Worm (Caenorhabditis elegans) whole organism, L1 larva: ENCODE results near the gene sym-2.

Experiments
- aly-2 ChIP-seq: fragments of 150-350 bp; optimal IDR thresholded peaks from 2 replicates; lab custom pipeline; 2014; ENCODE audit warnings: missing biosample characterization, missing genetic modification characterization
- elt-2 ChIP-seq: sonication (generic microtip); optimal IDR thresholded peaks from 2 replicates; lab custom pipeline; 2016; ENCODE audit warnings: missing genetic modification characterization, mild to moderate bottlenecking, inconsistent platforms, missing compliant biosample characterization, missing genetic modification reagents
- elt-3 ChIP-seq, 6 experiments: fragments of 150-350 bp in 1 of 6; sonication (generic microtip); optimal IDR thresholded peaks; 2 replicates each; lab custom pipeline; 2017 to 2018; ENCODE audit warnings: missing biosample characterization in 6 of 6, missing genetic modification characterization in 6 of 6, inconsistent platforms in 1 of 6
- lin-15B ChIP-seq: fragments of 150-350 bp; sonication (generic microtip); optimal IDR thresholded peaks from 3 replicates; lab custom pipeline; 2014; ENCODE audit warnings: missing biosample characterization, missing genetic modification characterization
- mdl-1 ChIP-seq, 2 experiments: fragments of 150-350 bp; optimal IDR thresholded peaks; 2 replicates each; lab custom pipeline; 2014 to 2017; ENCODE audit warnings: missing biosample characterization in 2 of 2, missing genetic modification characterization in 2 of 2, inconsistent platforms in 1 of 2
- nhr-12 ChIP-seq: sonication (generic microtip); optimal IDR thresholded peaks from 2 replicates; lab custom pipeline; 2017; ENCODE audit warnings: missing biosample characterization, missing genetic modification characterization
- nhr-237 ChIP-seq: fragments of 150-350 bp; optimal IDR thresholded peaks from 2 replicates; lab custom pipeline; 2014; ENCODE audit warnings: missing biosample characterization, missing genetic modification characterization
- nhr-28 ChIP-seq: fragments of 150-350 bp; optimal IDR thresholded peaks from 2 replicates; lab custom pipeline; 2014; ENCODE audit warnings: missing biosample characterization, missing genetic modification characterization

DNA sequence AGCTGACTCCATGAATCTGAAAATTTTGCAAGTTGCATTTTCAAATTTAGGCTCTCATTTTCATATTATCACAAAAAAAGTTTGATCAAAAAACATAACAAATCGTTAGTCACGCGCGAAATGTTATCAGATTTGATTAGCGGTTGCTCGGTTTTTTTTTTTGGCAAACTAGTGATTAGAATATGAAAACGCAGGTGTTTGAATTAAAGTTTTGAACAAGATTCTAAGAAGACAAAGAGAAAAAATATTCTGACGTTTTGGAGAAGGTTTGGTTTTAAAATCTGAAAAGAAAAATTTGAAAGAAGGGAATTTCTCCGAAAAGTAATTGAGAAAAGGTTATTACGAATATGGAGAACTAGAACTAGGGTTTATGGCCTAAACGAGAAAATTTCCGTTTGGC, 43.9 kb downstream of the sym-2 start:
- TF ChIP-seq nhr-28 (tag; lab: Kevin White, UChicago): no peak
- TF ChIP-seq mdl-1 (tag; optimal IDR thresholded peaks at IDR 0.05; lab: Kevin White, UChicago): no peak
- no peak for TF ChIP-seq elt-3 (tag; optimal IDR thresholded peaks at IDR 0.05; lab: Kevin White, UChicago)
- no peak for TF ChIP-seq elt-2
- no peak for TF ChIP-seq nhr-237
- no peak for TF ChIP-seq lin-15B (tag; lab: Kevin White, UChicago)
- no peak for TF ChIP-seq aly-2
- TF ChIP-seq nhr-12 (tag; lab: Kevin White, UChicago): no peak
